Worm (Caenorhabditis elegans): ENCODE measurements around the gene F56C3.3.

F56C3.3 gene

ce11 chrX:1395793-1396192 lies 37.6 kb upstream of the F56C3.3 start (continued):
- TF ChIP-seq fos-1 (tag; optimal IDR thresholded peaks at IDR 0.05) = no peak
- no peak for TF ChIP-seq unc-30 (tag; optimal IDR thresholded peaks at IDR 0.05)
- TF ChIP-seq hlh-17 (GFP tag; optimal IDR thresholded peaks at IDR 0.05; ENCODE audit: borderline replicate concordance) = no peak
- TF ChIP-seq aha-1 (tag; optimal IDR thresholded peaks at IDR 0.05) = no peak
- no peak for TF ChIP-seq ceh-8 (GFP tag; optimal IDR thresholded peaks at IDR 0.05)
- TF ChIP-seq ceh-88 (GFP tag; IDR thresholded peaks at IDR 0.05) = no peak
- TF ChIP-seq unc-86 (tag; optimal IDR thresholded peaks at IDR 0.05) = no peak
- TF ChIP-seq unc-62 (GFP tag; optimal IDR thresholded peaks at IDR 0.05) = no peak
- TF ChIP-seq Y116A8C.19 (tag; optimal IDR thresholded peaks at IDR 0.05; ENCODE audit: borderline replicate concordance) = no peak
- no peak for TF ChIP-seq ztf-4 (tag; optimal IDR thresholded peaks at IDR 0.05)
- peak; percentile 63 for TF ChIP-seq nhr-71 (tag; optimal IDR thresholded peaks at IDR 0.05)
- TF ChIP-seq pax-3 (tag; optimal IDR thresholded peaks at IDR 0.05) = no peak
- peak; percentile 71 for TF ChIP-seq nhr-19 (GFP tag; conservative IDR thresholded peaks at IDR 0.05)
- TF ChIP-seq nhr-12 (tag; optimal IDR thresholded peaks at IDR 0.05) = no peak
- TF ChIP-seq xbp-1 (tag; optimal IDR thresholded peaks at IDR 0.05) = no peak
- TF ChIP-seq nhr-85 (tag) = peak; percentile 78
- TF ChIP-seq lir-3 (tag; optimal IDR thresholded peaks at IDR 0.05; ENCODE audit: poor library complexity) = no peak
- no peak for TF ChIP-seq aly-2 (tag; optimal IDR thresholded peaks at IDR 0.05)
- no peak for TF ChIP-seq nhr-84 (tag; optimal IDR thresholded peaks at IDR 0.05)
- no peak for TF ChIP-seq F16B12.6 (tag; optimal IDR thresholded peaks at IDR 0.05)
- no peak for TF ChIP-seq ceh-90 (tag; optimal IDR thresholded peaks at IDR 0.05)
- TF ChIP-seq pqm-1 (tag; optimal IDR thresholded peaks at IDR 0.05) = no peak
- TF ChIP-seq mab-9 (GFP tag; IDR thresholded peaks at IDR 0.05) = no peak
- no peak for TF ChIP-seq zip-4 (GFP tag; optimal IDR thresholded peaks at IDR 0.05)
- no peak for TF ChIP-seq swsn-7 (tag; optimal IDR thresholded peaks at IDR 0.05)
- TF ChIP-seq ces-1 (GFP tag; optimal IDR thresholded peaks at IDR 0.05) = no peak
- TF ChIP-seq mdl-1 (tag; optimal IDR thresholded peaks at IDR 0.05) = peak in 1 of 2 experiments; percentile 19
- peak in 1 of 6 experiments; percentile 87 for TF ChIP-seq elt-3 (tag; optimal IDR thresholded peaks at IDR 0.05)
- TF ChIP-seq jun-1 (tag; optimal IDR thresholded peaks at IDR 0.05) = peak; percentile 3
- TF ChIP-seq lin-14 (GFP tag; optimal IDR thresholded peaks at IDR 0.05) = peak; percentile 40
- TF ChIP-seq snu-23 (GFP tag; optimal IDR thresholded peaks at IDR 0.05) = peak; percentile 18
- no peak for TF ChIP-seq nhr-11 (tag; optimal IDR thresholded peaks at IDR 0.05)
- no peak for TF ChIP-seq ama-1 (optimal IDR thresholded peaks at IDR 0.05)
- no peak for TF ChIP-seq sptf-1 (tag; optimal IDR thresholded peaks at IDR 0.05)
- TF ChIP-seq tlp-1 (tag; optimal IDR thresholded peaks at IDR 0.05) = no peak
- no peak for TF ChIP-seq mef-2 (tag; optimal IDR thresholded peaks at IDR 0.05)
- TF ChIP-seq C04F5.9 (tag; optimal IDR thresholded peaks at IDR 0.05) = no peak
- no peak for TF ChIP-seq hpl-2 (GFP tag; optimal IDR thresholded peaks at IDR 0.05)
- TF ChIP-seq dpl-1 (GFP tag; optimal IDR thresholded peaks at IDR 0.05) = no peak
- TF ChIP-seq blmp-1 (tag; optimal IDR thresholded peaks at IDR 0.05) = peak; percentile 10
- TF ChIP-seq unc-98 (GFP tag; IDR thresholded peaks at IDR 0.05) = no peak
- no peak for TF ChIP-seq fkh-8 (tag; optimal IDR thresholded peaks at IDR 0.05)

ce11 chrX:1394437-1394836 lies 36.2 kb upstream of the F56C3.3 start:
- TF ChIP-seq efl-1 (optimal IDR thresholded peaks at IDR 0.05) (no peak), efl-1 (GFP tag; optimal IDR thresholded peaks at IDR 0.05 in 1 of 2) (peak in 1 of 2 experiments; percentile 3), elt-3 (tag; optimal IDR thresholded peaks at IDR 0.05) (no peak), tlp-1 (tag; optimal IDR thresholded peaks at IDR 0.05) (no peak), aly-2 (tag; optimal IDR thresholded peaks at IDR 0.05) (no peak), skn-1 (tag; optimal IDR thresholded peaks at IDR 0.05) (peak; percentile 46), snpc-4 (tag; optimal IDR thresholded peaks at IDR 0.05) (no peak), lsy-2 (tag; optimal IDR thresholded peaks at IDR 0.05) (no peak), tbx-2 (tag; optimal IDR thresholded peaks at IDR 0.05) (no peak), alr-1 (tag; optimal IDR thresholded peaks at IDR 0.05; ENCODE audit: borderline replicate concordance) (no peak)
